Worm (Caenorhabditis elegans): Measurements from ENCODE around the gene F57G12.2.

F57G12.2 gene

ce11 chrX:12164047-12164446, 4.2 kb upstream of the F57G12.2 start:
- TF ChIP-seq unc-62 (GFP tag; optimal IDR thresholded peaks at IDR 0.05), result no peak

- TF ChIP-seq unc-62 (GFP tag; optimal IDR thresholded peaks at IDR 0.05), result no peak
Measured at ce11 chrX:12162659-12163058, 2.8 kb upstream of the F57G12.2 start.

ce11 chrX:12158641-12159040, 1.2 kb downstream of the F57G12.2 start:
- TF ChIP-seq unc-62 (GFP tag; optimal IDR thresholded peaks at IDR 0.05), result no peak

ce11 chrX:12154055-12154898, 5.6 kb downstream of the F57G12.2 start, which contains the start of gene mfsd-11:
mfsd-11 (minus strand) TSS chrX:12154105.
- TF ChIP-seq unc-62 (GFP tag; optimal IDR thresholded peaks at IDR 0.05), result no peak

- TF ChIP-seq unc-62 (GFP tag; optimal IDR thresholded peaks at IDR 0.05), result no peak
Measured at ce11 chrX:12149638-12150137, 10.2 kb downstream of the F57G12.2 start, which contains the start of gene znf-474. znf-474 (plus strand) TSS chrX:12149924.

- no peak for TF ChIP-seq unc-62 (GFP tag; optimal IDR thresholded peaks at IDR 0.05)
Measured at ce11 chrX:12146453-12147085, 13.3 kb downstream of the F57G12.2 start, which contains the start of gene pycr-1. pycr-1 (plus strand) TSS chrX:12146832.

- no peak for TF ChIP-seq unc-62 (GFP tag; optimal IDR thresholded peaks at IDR 0.05)
Measured at ce11 chrX:12145919-12146318, 13.9 kb downstream of the F57G12.2 start.

- no peak for TF ChIP-seq unc-62 (GFP tag; optimal IDR thresholded peaks at IDR 0.05)
Measured at ce11 chrX:12143693-12144092, 16.2 kb downstream of the F57G12.2 start, which contains the start of gene M153.5. M153.5 (plus strand) TSS chrX:12143993.

ce11 chrX:12142569-12142968, 17.3 kb downstream of the F57G12.2 start, which contains the start of gene M153.3:
M153.3 (plus strand) TSS chrX:12142869.
- no peak for TF ChIP-seq unc-62 (GFP tag; optimal IDR thresholded peaks at IDR 0.05)

- no peak for TF ChIP-seq unc-62 (GFP tag; optimal IDR thresholded peaks at IDR 0.05)
Measured at ce11 chrX:12141051-12141450, 18.8 kb downstream of the F57G12.2 start, which contains the start of gene lyst-1. lyst-1 (minus strand) TSS chrX:12141151.

- no peak for TF ChIP-seq unc-62 (GFP tag; optimal IDR thresholded peaks at IDR 0.05)
Measured at ce11 chrX:12125308-12125707, 34.5 kb downstream of the F57G12.2 start, which contains the start of gene lgc-18. lgc-18 (plus strand) TSS chrX:12125608.

ce11 chrX:12123152-12123551, 36.7 kb downstream of the F57G12.2 start, which contains the start of gene T01H10.11:
T01H10.11 (plus strand) TSS chrX:12123452.
- TF ChIP-seq unc-62 (GFP tag; optimal IDR thresholded peaks at IDR 0.05), result no peak

ce11 chrX:12121285-12121684, 38.6 kb downstream of the F57G12.2 start, which contains the start of gene lgc-17:
lgc-17 (plus strand) TSS chrX:12121585.
- no peak for TF ChIP-seq unc-62 (GFP tag; optimal IDR thresholded peaks at IDR 0.05)

- TF ChIP-seq unc-62 (GFP tag; optimal IDR thresholded peaks at IDR 0.05), result no peak
Measured at ce11 chrX:12118340-12118739, 41.5 kb downstream of the F57G12.2 start, which contains the start of gene lgc-16. lgc-16 (plus strand) TSS chrX:12118640.

ce11 chrX:12114024-12114423, 45.8 kb downstream of the F57G12.2 start, which contains the start of gene lgc-15:
lgc-15 (plus strand) TSS chrX:12114324.
- no peak for TF ChIP-seq unc-62 (GFP tag; optimal IDR thresholded peaks at IDR 0.05)

- TF ChIP-seq unc-62 (GFP tag; optimal IDR thresholded peaks at IDR 0.05), result no peak
Measured at ce11 chrX:12111213-12111612, 48.6 kb downstream of the F57G12.2 start, which contains the start of gene lgc-14. lgc-14 (plus strand) TSS chrX:12111513.

Data from whole organism, dauer.